Fruit fly (Drosophila melanogaster) whole organism, embryonic: ENCODE data around the gene Ptpmeg2.

Experiments used
- BtbVII ChIP-seq: fragments of 200-800 bp; sonication (Bioruptor generic); optimal IDR thresholded peaks from 3 replicates; lab custom pipeline; 2017; ENCODE audit warnings: missing biosample characterization, mild to moderate bottlenecking, missing genetic modification characterization
- CG11398 ChIP-seq: fragments of 200-800 bp; sonication (Bioruptor generic); optimal IDR thresholded peaks from 2 replicates; lab custom pipeline; 2016; ENCODE audit warnings: missing biosample characterization, missing genetic modification characterization
- CG11696 ChIP-seq: fragments of 200-800 bp; sonication (Bioruptor generic); IDR thresholded peaks from 2 replicates; pipeline ENCODE4 v1.3.6; 2022; ENCODE audit warnings: missing biosample characterization, missing genetic modification characterization
- CG12659 ChIP-seq: fragments of 200-800 bp; sonication (Bioruptor generic); optimal IDR thresholded peaks from 3 replicates; lab custom pipeline; 2017; ENCODE audit warnings: mild to moderate bottlenecking, missing biosample characterization, missing genetic modification reagents, missing genetic modification characterization
- CG13296 ChIP-seq: fragments of 200-800 bp; sonication (Bioruptor generic); optimal IDR thresholded peaks from 3 replicates; lab custom pipeline; 2018; ENCODE audit warnings: missing biosample characterization, mild to moderate bottlenecking, missing genetic modification characterization
- CG13894 ChIP-seq: fragments of 200-800 bp; sonication (Bioruptor generic); optimal IDR thresholded peaks from 3 replicates; lab custom pipeline; 2018; ENCODE audit warnings: missing biosample characterization, mild to moderate bottlenecking, missing genetic modification characterization, moderate library complexity
- CG14667 ChIP-seq: fragments of 200-800 bp; sonication (Bioruptor generic); IDR thresholded peaks from 2 replicates; pipeline ENCODE4 v1.3.6; 2022; ENCODE audit warnings: missing biosample characterization, missing genetic modification characterization
- CG17912 ChIP-seq: fragments of 200-800 bp; sonication (Bioruptor generic); optimal IDR thresholded peaks from 2 replicates; lab custom pipeline; 2018; ENCODE audit warnings: missing biosample characterization, mild to moderate bottlenecking, missing genetic modification characterization
- CG18476 ChIP-seq: fragments of 200-800 bp; sonication (Bioruptor generic); optimal IDR thresholded peaks from 2 replicates; lab custom pipeline; 2016; ENCODE audit warnings: missing biosample characterization, mild to moderate bottlenecking, missing genetic modification characterization
- CG4707 ChIP-seq: fragments of 200-800 bp; sonication (Bioruptor generic); optimal IDR thresholded peaks from 2 replicates; lab custom pipeline; 2018; ENCODE audit warnings: missing biosample characterization, mild to moderate bottlenecking, missing genetic modification characterization, moderate library complexity
- CG5953 ChIP-seq: fragments of 200-800 bp; sonication (Bioruptor generic); IDR thresholded peaks from 2 replicates; pipeline ENCODE4 v1.3.6; 2022; ENCODE audit warnings: missing biosample characterization, missing genetic modification characterization
- CG6765 ChIP-seq: fragments of 200-800 bp; sonication (Bioruptor generic); optimal IDR thresholded peaks from 3 replicates; lab custom pipeline; 2017; ENCODE audit warnings: missing biosample characterization, mild to moderate bottlenecking, missing genetic modification characterization
- CG7786 ChIP-seq: fragments of 200-800 bp; sonication (Bioruptor generic); optimal IDR thresholded peaks from 2 replicates; lab custom pipeline; 2016; ENCODE audit warnings: missing biosample characterization, missing genetic modification characterization
- CG8290 ChIP-seq, 3 experiments: fragments of 200-800 bp; sonication (Bioruptor generic); optimal IDR thresholded peaks; 2 replicates each; lab custom pipeline; 2016 to 2019; ENCODE audit warnings: missing biosample characterization in 3 of 3, missing genetic modification characterization in 3 of 3, mild to moderate bottlenecking in 2 of 3, moderate library complexity in 1 of 3
- CG8359 ChIP-seq: fragments of 200-800 bp; sonication (Bioruptor generic); optimal IDR thresholded peaks from 2 replicates; lab custom pipeline; 2017; ENCODE audit warnings: missing biosample characterization, mild to moderate bottlenecking, missing genetic modification characterization, borderline replicate concordance
- CG8388 ChIP-seq: fragments of 200-800 bp; sonication (Bioruptor generic); optimal IDR thresholded peaks from 2 replicates; lab custom pipeline; 2019; ENCODE audit warnings: missing biosample characterization, mild to moderate bottlenecking, missing genetic modification characterization, moderate library complexity
- CG9437 ChIP-seq: fragments of 200-800 bp; sonication (Bioruptor generic); optimal IDR thresholded peaks from 2 replicates; lab custom pipeline; 2018; ENCODE audit warnings: missing biosample characterization, mild to moderate bottlenecking, missing genetic modification characterization
- CG9727 ChIP-seq: fragments of 200-800 bp; sonication (Bioruptor generic); optimal IDR thresholded peaks from 3 replicates; lab custom pipeline; 2017; ENCODE audit warnings: missing biosample characterization, mild to moderate bottlenecking, missing genetic modification characterization
- CTCF ChIP-seq: fragments of 200-800 bp; sonication (Bioruptor generic); optimal IDR thresholded peaks from 2 replicates; lab custom pipeline; 2017; ENCODE audit warnings: missing biosample characterization, mild to moderate bottlenecking, missing genetic modification characterization, moderate library complexity
- D19A ChIP-seq: fragments of 200-800 bp; optimal IDR thresholded peaks from 3 replicates; lab custom pipeline; 2019; ENCODE audit warnings: missing biosample characterization, mild to moderate bottlenecking, missing genetic modification characterization, moderate library complexity
- Dad ChIP-seq: fragments of 200-800 bp; sonication (Bioruptor generic); optimal IDR thresholded peaks from 3 replicates; lab custom pipeline; 2016; ENCODE audit warnings: missing biosample characterization, missing genetic modification characterization
- Doc3 ChIP-seq: fragments of 200-800 bp; sonication (Bioruptor generic); IDR thresholded peaks from 3 replicates; pipeline ENCODE4 v1.3.6; 2022; ENCODE audit warnings: missing biosample characterization, missing genetic modification characterization; ENCODE audit not compliant: partially characterized antibody
- Ets65A ChIP-seq: fragments of 200-800 bp; sonication (Bioruptor generic); peaks from one replicate; lab custom pipeline; 2016; ENCODE audit warnings: missing biosample characterization, missing genetic modification characterization
- Fer2 ChIP-seq: fragments of 200-800 bp; sonication (Bioruptor generic); optimal IDR thresholded peaks from 2 replicates; lab custom pipeline; 2018; ENCODE audit warnings: missing biosample characterization, mild to moderate bottlenecking, missing genetic modification characterization, moderate library complexity
- Hey ChIP-seq: fragments of 200-800 bp; sonication (Bioruptor generic); optimal IDR thresholded peaks from 3 replicates; lab custom pipeline; 2018; ENCODE audit warnings: missing biosample characterization, mild to moderate bottlenecking, missing genetic modification characterization
- MTF-1 ChIP-seq: fragments of 200-800 bp; sonication (Bioruptor generic); optimal IDR thresholded peaks from 2 replicates; lab custom pipeline; 2018; ENCODE audit warnings: missing biosample characterization, mild to moderate bottlenecking, missing genetic modification characterization, borderline replicate concordance
- NFAT ChIP-seq: fragments of 200-800 bp; sonication (Bioruptor generic); IDR thresholded peaks from 2 replicates; pipeline ENCODE4 v1.3.6; 2022; ENCODE audit warnings: missing biosample characterization, missing genetic modification characterization
- Oli ChIP-seq: fragments of 200-800 bp; sonication (Bioruptor generic); optimal IDR thresholded peaks from 2 replicates; lab custom pipeline; 2018; ENCODE audit warnings: missing biosample characterization, mild to moderate bottlenecking, missing genetic modification characterization, moderate library complexity
- Optix ChIP-seq: fragments of 200-800 bp; sonication (Bioruptor generic); IDR thresholded peaks from 3 replicates; pipeline ENCODE4 v1.3.6; 2022; ENCODE audit warnings: missing biosample characterization, missing genetic modification characterization
- Poxn ChIP-seq: fragments of 200-800 bp; sonication (Bioruptor generic); IDR thresholded peaks from 2 replicates; pipeline ENCODE4 v1.3.6; 2022; ENCODE audit warnings: missing biosample characterization, missing genetic modification characterization
- Rx ChIP-seq: fragments of 200-800 bp; sonication (Bioruptor generic); IDR thresholded peaks from 2 replicates; pipeline ENCODE4 v1.3.6; 2022; ENCODE audit warnings: missing biosample characterization, missing genetic modification characterization
- Sin3A ChIP-seq: fragments of >200 bp; optimal IDR thresholded peaks from 2 replicates; lab custom pipeline; 2018
- bowl ChIP-seq: fragments of 200-800 bp; sonication (Bioruptor generic); IDR thresholded peaks from 2 replicates; pipeline ENCODE4 v1.3.6; 2022; ENCODE audit warnings: missing biosample characterization, missing genetic modification characterization
- caup ChIP-seq: fragments of 200-800 bp; sonication (Bioruptor generic); optimal IDR thresholded peaks from 3 replicates; lab custom pipeline; 2017; ENCODE audit warnings: missing biosample characterization, mild to moderate bottlenecking, missing genetic modification characterization, moderate library complexity; ENCODE audit not compliant: severe bottlenecking
- cg ChIP-seq: fragments of 200-800 bp; sonication (Bioruptor generic); optimal IDR thresholded peaks from 3 replicates; lab custom pipeline; 2019; ENCODE audit warnings: missing biosample characterization, mild to moderate bottlenecking, missing genetic modification characterization, moderate library complexity
- chm ChIP-seq: fragments of 200-800 bp; sonication (Bioruptor generic); IDR thresholded peaks from 2 replicates; pipeline ENCODE4 v1.3.6; 2022; ENCODE audit warnings: missing biosample characterization, missing genetic modification characterization
- chn ChIP-seq: fragments of 200-800 bp; sonication (Bioruptor generic); optimal IDR thresholded peaks from 2 replicates; lab custom pipeline; 2016; ENCODE audit warnings: missing biosample characterization, missing genetic modification characterization
- crc ChIP-seq: fragments of 200-800 bp; sonication (Bioruptor generic); optimal IDR thresholded peaks from 2 replicates; lab custom pipeline; 2016; ENCODE audit warnings: missing biosample characterization, missing genetic modification characterization
- crp ChIP-seq, 2 experiments: fragments of 200-800 bp; sonication (Bioruptor generic); optimal IDR thresholded peaks; 2 replicates in 1 of 2; 3 replicates in 1 of 2; lab custom pipeline; 2017; ENCODE audit warnings: missing biosample characterization in 2 of 2, missing genetic modification characterization in 2 of 2, mild to moderate bottlenecking in 1 of 2, moderate library complexity in 1 of 2
- danr ChIP-seq: fragments of 200-800 bp; sonication (Bioruptor generic); IDR thresholded peaks from 2 replicates; pipeline ENCODE4 v1.3.6; 2022; ENCODE audit warnings: missing biosample characterization, missing genetic modification characterization
- dmrt99B ChIP-seq: fragments of 200-800 bp; sonication (Bioruptor generic); optimal IDR thresholded peaks from 2 replicates; lab custom pipeline; 2018; ENCODE audit warnings: missing biosample characterization, mild to moderate bottlenecking, missing genetic modification characterization, moderate library complexity
- gce ChIP-seq: fragments of 200-800 bp; sonication (Bioruptor generic); IDR thresholded peaks from 3 replicates; pipeline ENCODE4 v1.3.6; 2022; ENCODE audit warnings: missing biosample characterization, missing genetic modification characterization
- gfzf ChIP-seq: fragments of 200-800 bp; sonication (Bioruptor generic); optimal IDR thresholded peaks from 2 replicates; lab custom pipeline; 2016; ENCODE audit warnings: missing biosample characterization, mild to moderate bottlenecking, missing genetic modification characterization, moderate library complexity
- ken ChIP-seq: fragments of 200-800 bp; sonication (Bioruptor generic); IDR thresholded peaks from 3 replicates; pipeline ENCODE4 v1.3.6; 2022; ENCODE audit warnings: missing biosample characterization, missing genetic modification characterization
- lola ChIP-seq, 3 experiments: fragments of >200 bp in 2 of 3; fragments of 200-800 bp in 1 of 3; sonication (Bioruptor generic) in 1 of 3; optimal IDR thresholded peaks; 2 replicates each; lab custom pipeline; 2017 to 2019; ENCODE audit warnings: missing biosample characterization in 3 of 3, missing genetic modification characterization in 3 of 3, mild to moderate bottlenecking in 1 of 3, moderate library complexity in 1 of 3
- nerfin-2 ChIP-seq: fragments of 200-800 bp; sonication (Bioruptor generic); IDR thresholded peaks from 2 replicates; pipeline ENCODE4 v1.3.6; 2022; ENCODE audit warnings: missing biosample characterization, missing genetic modification characterization; ENCODE audit not compliant: partially characterized antibody
- scrt ChIP-seq: fragments of 200-800 bp; sonication (Bioruptor generic); optimal IDR thresholded peaks from 2 replicates; lab custom pipeline; 2018; ENCODE audit warnings: missing biosample characterization, mild to moderate bottlenecking, missing genetic modification characterization, moderate library complexity
- sna ChIP-seq: fragments of 200-800 bp; sonication (Bioruptor generic); IDR thresholded peaks from 2 replicates; pipeline ENCODE4 v1.3.6; 2022; ENCODE audit warnings: missing biosample characterization, missing genetic modification characterization; ENCODE audit not compliant: partially characterized antibody
- unpg ChIP-seq: fragments of 200-800 bp; sonication (Bioruptor generic); optimal IDR thresholded peaks from 3 replicates; lab custom pipeline; 2018; ENCODE audit warnings: missing biosample characterization, mild to moderate bottlenecking, missing genetic modification characterization, moderate library complexity
- vvl ChIP-seq: fragments of 200-800 bp; sonication (Bioruptor generic); IDR thresholded peaks from 2 replicates; pipeline ENCODE4 v1.3.6; 2022; ENCODE audit warnings: missing biosample characterization, missing genetic modification characterization
- yki ChIP-seq: fragments of >200 bp; optimal IDR thresholded peaks from 3 replicates; lab custom pipeline; 2018

Ptpmeg2 gene

dm6 chrX:9646022-9646421 is 12.9 kb downstream of the Ptpmeg2 start (continued):
- TF ChIP-seq Oli (tag; lab: Kevin White, UChicago), result peak; percentile 96
- peak; percentile 95 for TF ChIP-seq CG9727 (GFP tag; lab: Kevin White, UChicago)
- peak; percentile 96 for TF ChIP-seq Rx (GFP tag; lab: Robert Waterston, UW)
- peak; percentile 94 for TF ChIP-seq CG5953 (GFP tag; lab: Robert Waterston, UW)
- TF ChIP-seq chm (GFP tag; lab: Robert Waterston, UW), result peak; percentile 97
- TF ChIP-seq Dad, result peak; percentile 97
- peak; percentile 86 for TF ChIP-seq Fer2
- TF ChIP-seq BtbVII (GFP tag; lab: Kevin White, UChicago), result peak; percentile 96
- TF ChIP-seq CG8359 (GFP tag; lab: Kevin White, UChicago), result peak; percentile 86
- TF ChIP-seq danr (GFP tag; lab: Robert Waterston, UW), result peak; percentile 94
- TF ChIP-seq CG18476 (GFP tag; lab: Kevin White, UChicago), result peak; percentile 95
- peak; percentile 97 for TF ChIP-seq CG7786 (GFP tag; lab: Kevin White, UChicago)
- peak; percentile 93 for TF ChIP-seq bowl (GFP tag; lab: Robert Waterston, UW)
- TF ChIP-seq CG13894, result peak; percentile 83
- TF ChIP-seq CG8388 (GFP tag; lab: Kevin White, UChicago), result peak; percentile 95
- peak; percentile 89 for TF ChIP-seq CG6765 (GFP tag; lab: Kevin White, UChicago)
- peak; percentile 99 for TF ChIP-seq ken
- peak; percentile 95 for TF ChIP-seq crc (GFP tag; lab: Kevin White, UChicago)
- peak; percentile 93 for TF ChIP-seq CG17912 (GFP tag; lab: Kevin White, UChicago)
- no peak for TF ChIP-seq cg
- TF ChIP-seq CTCF (GFP tag; lab: Kevin White, UChicago), result peak; percentile 70
- peak; percentile 99 for TF ChIP-seq vvl
- no peak for TF ChIP-seq Doc3 (GFP tag; lab: Robert Waterston, UW)
- peak; percentile 89 for TF ChIP-seq scrt (GFP tag; lab: Kevin White, UChicago)
- peak; percentile 21 for TF ChIP-seq gfzf (GFP tag; lab: Kevin White, UChicago)
- TF ChIP-seq chn (GFP tag; lab: Kevin White, UChicago), result peak; percentile 98
- peak; percentile 93 for TF ChIP-seq CG8290 (GFP tag; optimal IDR thresholded peaks at IDR 0.05; lab: Kevin White, UChicago)
- peak; percentile 80 to 87 for TF ChIP-seq CG8290 (tag; optimal IDR thresholded peaks at IDR 0.05; lab: Kevin White, UChicago)
- peak; percentile 89 for TF ChIP-seq NFAT (GFP tag; lab: Robert Waterston, UW)
- TF ChIP-seq Optix (GFP tag; lab: Robert Waterston, UW), result peak; percentile 98
- peak; percentile 91 for TF ChIP-seq D19A (tag; lab: Kevin White, UChicago)
- TF ChIP-seq crp (GFP tag; optimal IDR thresholded peaks at IDR 0.05; lab: Kevin White, UChicago), result peak in 1 of 2 experiments; percentile 63
- TF ChIP-seq CG11398 (GFP tag; lab: Kevin White, UChicago), result peak; percentile 95
- peak; percentile 79 for TF ChIP-seq Poxn (GFP tag; lab: Robert Waterston, UW)
- peak; percentile 96 for TF ChIP-seq gce (GFP tag; lab: Robert Waterston, UW)
- peak; percentile 97 for TF ChIP-seq CG14667 (GFP tag; lab: Robert Waterston, UW)
- no peak for TF ChIP-seq yki (lab: Kevin White, UChicago)
- peak; percentile 85 for TF ChIP-seq CG9437 (GFP tag; lab: Kevin White, UChicago)
- TF ChIP-seq CG11696 (GFP tag; lab: Robert Waterston, UW), result peak; percentile 86
- TF ChIP-seq CG4707, result peak; percentile 90
- peak; percentile 99 for TF ChIP-seq Ets65A
- peak; percentile 96 for TF ChIP-seq CG13296 (GFP tag; lab: Kevin White, UChicago)
- no peak for TF ChIP-seq Sin3A
- TF ChIP-seq dmrt99B (tag; lab: Kevin White, UChicago), result peak; percentile 97
- TF ChIP-seq sna (GFP tag; lab: Robert Waterston, UW), result no peak
- TF ChIP-seq caup (GFP tag; lab: Kevin White, UChicago), result peak; percentile 95
- peak; percentile 91 for TF ChIP-seq MTF-1 (GFP tag; lab: Kevin White, UChicago)
- peak in 1 of 3 experiments; percentile 92 for TF ChIP-seq lola (GFP tag; optimal IDR thresholded peaks at IDR 0.05; lab: Kevin White, UChicago)
- TF ChIP-seq Hey, result peak; percentile 80
- peak; percentile 98 for TF ChIP-seq CG12659 (GFP tag; lab: Kevin White, UChicago)
- TF ChIP-seq nerfin-2, result no peak
- TF ChIP-seq unpg (GFP tag; lab: Kevin White, UChicago), result peak; percentile 97
